Worm (Caenorhabditis elegans): ENCODE data around the gene F01D5.3.

Gene F01D5.3

ce11 chrII:13994934-13995333, 5.0 kb downstream of the F01D5.3 start, which contains the start of gene Y39G8B.7:
Y39G8B.7 (minus strand) TSS chrII:13995034.
- TF ChIP-seq hlh-1 (tag; optimal IDR thresholded peaks at IDR 0.05) = no peak
- TF ChIP-seq drap-1 (GFP tag; optimal IDR thresholded peaks at IDR 0.05) = no peak
- no peak for TF ChIP-seq unc-62 (GFP tag; optimal IDR thresholded peaks at IDR 0.05)
- TF ChIP-seq unc-120 (tag; optimal IDR thresholded peaks at IDR 0.05; ENCODE audit: poor library complexity, severe bottlenecking) = no peak
- no peak for TF ChIP-seq elt-3 (tag; optimal IDR thresholded peaks at IDR 0.05)
- TF ChIP-seq blmp-1 (tag; optimal IDR thresholded peaks at IDR 0.05) = no peak
- no peak for TF ChIP-seq mep-1 (tag; optimal IDR thresholded peaks at IDR 0.05)
- no peak for TF ChIP-seq tbx-8 (GFP tag; optimal IDR thresholded peaks at IDR 0.05)
- no peak for TF ChIP-seq nhr-237 (tag; optimal IDR thresholded peaks at IDR 0.05)
- TF ChIP-seq ceh-43 (GFP tag; optimal IDR thresholded peaks at IDR 0.05) = no peak
- TF ChIP-seq unc-39 (tag; optimal IDR thresholded peaks at IDR 0.05) = no peak
- no peak for TF ChIP-seq sem-2 (GFP tag; optimal IDR thresholded peaks at IDR 0.05)
- TF ChIP-seq ham-2 (GFP tag; optimal IDR thresholded peaks at IDR 0.05) = no peak

DNA sequence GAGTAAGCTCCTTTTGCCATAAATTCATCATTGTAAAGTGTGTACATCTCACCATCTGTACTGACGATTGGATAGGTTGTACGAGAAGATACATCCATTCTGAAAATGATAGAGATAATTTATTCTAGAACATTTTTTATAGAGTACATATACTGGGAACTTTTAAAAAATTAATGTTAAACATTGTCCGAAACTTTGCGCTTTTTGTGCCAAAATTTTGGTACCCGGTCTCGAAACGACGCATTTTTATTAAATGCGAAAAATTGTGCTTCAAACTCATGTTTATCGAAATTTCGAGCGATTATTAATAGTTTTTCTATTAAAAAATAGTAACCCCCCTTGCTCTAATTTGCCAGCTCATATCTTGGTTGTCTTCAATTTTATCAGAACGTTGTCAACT, 8.2 kb downstream of the F01D5.3 start, which contains the start of gene Y39G8B.5:
Gene Y39G8B.5 (minus strand): TSS at position 101 of the 400 bp plus-strand sequence.
- TF ChIP-seq ces-1 (GFP tag; optimal IDR thresholded peaks at IDR 0.05) (no peak), nhr-2 (tag; optimal IDR thresholded peaks at IDR 0.05) (no peak), lsy-2 (tag; optimal IDR thresholded peaks at IDR 0.05) (no peak), elt-3 (tag; optimal IDR thresholded peaks at IDR 0.05) (no peak), nhr-12 (tag; optimal IDR thresholded peaks at IDR 0.05) (no peak), ceh-39 (tag; optimal IDR thresholded peaks at IDR 0.05) (no peak), nhr-237 (tag; optimal IDR thresholded peaks at IDR 0.05) (no peak), ztf-11 (tag; optimal IDR thresholded peaks at IDR 0.05) (no peak), sptf-1 (tag; optimal IDR thresholded peaks at IDR 0.05) (no peak), hlh-1 (tag; optimal IDR thresholded peaks at IDR 0.05) (no peak), mep-1 (tag; optimal IDR thresholded peaks at IDR 0.05) (no peak), pha-4 (tag; optimal IDR thresholded peaks at IDR 0.05) (no peak)

ce11 chrII:13986061-13986460, 13.9 kb downstream of the F01D5.3 start:
- TF ChIP-seq mls-2 (tag; optimal IDR thresholded peaks at IDR 0.05) = peak; percentile 54
- peak; percentile 55 for TF ChIP-seq sptf-1 (tag; optimal IDR thresholded peaks at IDR 0.05)
- peak; percentile 35 for TF ChIP-seq tbx-8 (GFP tag; optimal IDR thresholded peaks at IDR 0.05)

- TF ChIP-seq cnd-1 (tag; optimal IDR thresholded peaks at IDR 0.05) (no peak), drap-1 (GFP tag; optimal IDR thresholded peaks at IDR 0.05) (no peak), mep-1 (tag; optimal IDR thresholded peaks at IDR 0.05) (no peak), sem-2 (GFP tag; optimal IDR thresholded peaks at IDR 0.05) (no peak), pha-4 (tag; optimal IDR thresholded peaks at IDR 0.05) (no peak), ceh-83 (GFP tag; optimal IDR thresholded peaks at IDR 0.05) (no peak), ham-2 (GFP tag; optimal IDR thresholded peaks at IDR 0.05) (no peak), blmp-1 (tag; optimal IDR thresholded peaks at IDR 0.05) (no peak), nhr-76 (tag; optimal IDR thresholded peaks at IDR 0.05) (no peak), mls-2 (tag; optimal IDR thresholded peaks at IDR 0.05) (no peak), lsy-2 (tag; optimal IDR thresholded peaks at IDR 0.05) (no peak)
These were observed 15.4 kb downstream of the F01D5.3 start, which contains the start of gene sre-47 for ce11 chrII:13984551-13984950. sre-47 (minus strand) TSS chrII:13984651.

DNA sequence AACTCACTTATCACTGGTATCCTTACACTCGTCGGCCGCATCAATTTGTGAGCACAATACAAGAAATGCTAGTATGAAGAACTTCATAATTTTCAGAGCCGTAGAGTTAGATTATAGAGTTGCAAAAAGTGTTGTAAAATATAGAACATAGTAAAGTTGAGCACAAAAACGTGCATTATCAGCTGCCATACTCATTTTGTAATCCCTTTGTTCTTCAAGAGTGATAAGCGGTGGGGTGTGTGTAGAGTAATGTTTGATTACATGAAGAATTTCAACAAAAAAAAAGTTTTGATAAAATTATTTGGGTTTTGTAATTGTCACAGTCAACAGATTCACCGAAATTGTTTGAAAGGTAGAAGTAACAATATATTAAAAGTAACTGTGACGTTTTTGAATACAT, 17.0 kb downstream of the F01D5.3 start, which contains the start of the genes Y39G8B.13 and Y39G8B.10:
Gene Y39G8B.13 (minus strand): TSS at position 125 of the 400 bp plus-strand sequence.
Gene Y39G8B.10 (minus strand): TSS at position 193 of the 400 bp plus-strand sequence.
- TF ChIP-seq M03D4.4 (tag; optimal IDR thresholded peaks at IDR 0.05) (no peak), zip-8 (tag; optimal IDR thresholded peaks at IDR 0.05) (no peak), lin-13 (tag; optimal IDR thresholded peaks at IDR 0.05) (no peak), blmp-1 (tag; optimal IDR thresholded peaks at IDR 0.05) (no peak), ztf-11 (tag; optimal IDR thresholded peaks at IDR 0.05) (no peak), pha-4 (tag; optimal IDR thresholded peaks at IDR 0.05) (no peak), nhr-76 (tag; optimal IDR thresholded peaks at IDR 0.05) (no peak), mep-1 (tag; optimal IDR thresholded peaks at IDR 0.05) (no peak), lin-32 (GFP tag; optimal IDR thresholded peaks at IDR 0.05) (no peak), unc-120 (tag; optimal IDR thresholded peaks at IDR 0.05; ENCODE audit: poor library complexity, severe bottlenecking) (no peak), sem-2 (GFP tag; optimal IDR thresholded peaks at IDR 0.05) (no peak), nhr-28 (tag; optimal IDR thresholded peaks at IDR 0.05) (no peak), elt-1 (tag; optimal IDR thresholded peaks at IDR 0.05; ENCODE audit: borderline replicate concordance, insufficient read depth) (no peak), drap-1 (GFP tag; optimal IDR thresholded peaks at IDR 0.05) (no peak), mab-5 (tag; optimal IDR thresholded peaks at IDR 0.05) (no peak), mls-2 (tag; optimal IDR thresholded peaks at IDR 0.05) (no peak), ceh-43 (GFP tag; optimal IDR thresholded peaks at IDR 0.05) (no peak), nhr-2 (tag; optimal IDR thresholded peaks at IDR 0.05) (no peak), elt-3 (tag; optimal IDR thresholded peaks at IDR 0.05) (no peak), ham-2 (GFP tag; optimal IDR thresholded peaks at IDR 0.05) (no peak)
